Worm (Caenorhabditis elegans) whole organism, early embryonic: ENCODE measurements around the gene W06F12.3.

Source experiments
- B0310.2 ChIP-seq: sonication (generic microtip); optimal IDR thresholded peaks from 2 replicates; lab custom pipeline; 2016; ENCODE audit warnings: mild to moderate bottlenecking, missing genetic modification characterization, missing compliant biosample characterization
- F13C5.2 ChIP-seq: sonication (generic microtip); optimal IDR thresholded peaks from 2 replicates; lab custom pipeline; 2017; ENCODE audit warnings: mild to moderate bottlenecking, missing genetic modification characterization, inconsistent platforms, missing compliant biosample characterization
- aly-1 ChIP-seq: sonication (generic microtip); optimal IDR thresholded peaks from 2 replicates; lab custom pipeline; 2016; ENCODE audit warnings: missing genetic modification characterization, missing compliant biosample characterization
- ama-1 ChIP-seq: fragments of 150-350 bp; optimal IDR thresholded peaks from 2 replicates; lab custom pipeline; 2014
- ceh-36 ChIP-seq: sonication (generic microtip); optimal IDR thresholded peaks from 2 replicates; lab custom pipeline; 2016; ENCODE audit warnings: missing genetic modification characterization, inconsistent platforms, missing compliant biosample characterization
- flt-1 ChIP-seq: fragments of 200-800 bp; sonication (Bioruptor generic); IDR thresholded peaks from 2 replicates; pipeline ENCODE4 v1.3.6; 2022; ENCODE audit warnings: missing genetic modification characterization, missing compliant biosample characterization
- hmbx-1 ChIP-seq: sonication (generic microtip); optimal IDR thresholded peaks from 2 replicates; lab custom pipeline; 2016; ENCODE audit warnings: mild to moderate bottlenecking, missing genetic modification characterization, missing compliant biosample characterization
- hnd-1 ChIP-seq: sonication (generic microtip); optimal IDR thresholded peaks from 2 replicates; lab custom pipeline; 2016; ENCODE audit warnings: missing genetic modification characterization, missing compliant biosample characterization
- scrt-1 ChIP-seq: fragments of 200-800 bp; sonication (Bioruptor generic); IDR thresholded peaks from 2 replicates; pipeline ENCODE4 v1.3.6; 2022; ENCODE audit warnings: missing genetic modification characterization, missing compliant biosample characterization
- sea-1 ChIP-seq: fragments of 200-800 bp; sonication (Bioruptor generic); conservative IDR thresholded peaks from 2 replicates; pipeline ENCODE4 v1.3.6; 2022; ENCODE audit warnings: missing genetic modification characterization, missing compliant biosample characterization
- tbx-11 ChIP-seq: fragments of 200-800 bp; sonication (Bioruptor generic); IDR thresholded peaks from 2 replicates; pipeline ENCODE4 v1.3.6; 2022; ENCODE audit warnings: missing genetic modification characterization, missing compliant biosample characterization
- tbx-37 ChIP-seq: fragments of 200-800 bp; sonication (Bioruptor generic); conservative IDR thresholded peaks from 2 replicates; pipeline ENCODE4 v1.3.6; 2022; ENCODE audit warnings: missing genetic modification reagents, missing genetic modification characterization, missing compliant biosample characterization
- tra-4 ChIP-seq: sonication (generic microtip); optimal IDR thresholded peaks from 2 replicates; lab custom pipeline; 2017; ENCODE audit warnings: missing genetic modification characterization, missing compliant biosample characterization

ce11 chrIII:13686309-13686708 lies 48.5 kb upstream of the W06F12.3 start, which contains the start of gene dyf-2:
- TF ChIP-seq ama-1 (lab: Kevin White, UChicago): no peak
- TF ChIP-seq tbx-11: no peak
- TF ChIP-seq aly-1 (tag; lab: Kevin White, UChicago): no peak
- TF ChIP-seq ceh-36 (tag; lab: Kevin White, UChicago): no peak
- no peak for TF ChIP-seq F13C5.2
- no peak for TF ChIP-seq tbx-37 (GFP tag; lab: Robert Waterston, UW)
- TF ChIP-seq flt-1 (GFP tag; lab: Robert Waterston, UW): no peak
- no peak for TF ChIP-seq scrt-1
- TF ChIP-seq sea-1 (GFP tag; lab: Robert Waterston, UW): no peak
- TF ChIP-seq tra-4: no peak
- TF ChIP-seq hmbx-1 (tag; lab: Kevin White, UChicago): no peak
- no peak for TF ChIP-seq B0310.2
- no peak for TF ChIP-seq hnd-1 (tag; lab: Kevin White, UChicago)
